Worm (Caenorhabditis elegans) whole organism, L3 larva: Measurements from ENCODE around the gene Y32F6B.9.

Experiments
- R02D3.7 ChIP-seq: fragments of 150-350 bp; optimal IDR thresholded peaks from 2 replicates; lab custom pipeline; 2014; ENCODE audit warnings: missing biosample characterization, missing genetic modification characterization
- ZK546.5 ChIP-seq: sonication (generic microtip); optimal IDR thresholded peaks from 2 replicates; lab custom pipeline; 2017; ENCODE audit warnings: missing biosample characterization, missing genetic modification characterization
- ama-1 ChIP-seq: fragments of 150-350 bp; optimal IDR thresholded peaks from 2 replicates; lab custom pipeline; 2018
- ceh-16 ChIP-seq: sonication (generic microtip); optimal IDR thresholded peaks from 2 replicates; lab custom pipeline; 2017; ENCODE audit warnings: missing biosample characterization, missing genetic modification characterization
- ceh-9 ChIP-seq: sonication (generic microtip); optimal IDR thresholded peaks from 2 replicates; lab custom pipeline; 2018; ENCODE audit warnings: missing biosample characterization, missing genetic modification characterization
- egl-5 ChIP-seq: fragments of 150-350 bp; optimal IDR thresholded peaks from 2 replicates; lab custom pipeline; 2017; ENCODE audit warnings: missing biosample characterization, missing genetic modification reagents, missing genetic modification characterization, inconsistent platforms
- elt-1 ChIP-seq: fragments of 150-350 bp; optimal IDR thresholded peaks from 2 replicates; lab custom pipeline; 2014; ENCODE audit warnings: missing biosample characterization, missing genetic modification characterization
- elt-2 ChIP-seq: sonication (generic microtip); optimal IDR thresholded peaks from 2 replicates; lab custom pipeline; 2016; ENCODE audit warnings: missing genetic modification reagents, mild to moderate bottlenecking, missing genetic modification characterization, missing compliant biosample characterization
- eor-1 ChIP-seq, 2 experiments: fragments of 150-350 bp; optimal IDR thresholded peaks; 2 replicates each; lab custom pipeline; 2014 to 2018; ENCODE audit warnings: missing biosample characterization in 2 of 2, missing genetic modification characterization in 2 of 2
- fkh-10 ChIP-seq: sonication (generic microtip); optimal IDR thresholded peaks from 2 replicates; lab custom pipeline; 2017; ENCODE audit warnings: missing biosample characterization, missing genetic modification reagents, missing genetic modification characterization
- fos-1 ChIP-seq: fragments of 150-350 bp; optimal IDR thresholded peaks from 2 replicates; lab custom pipeline; 2014; ENCODE audit warnings: missing biosample characterization, missing genetic modification characterization
- jun-1 ChIP-seq: fragments of 150-350 bp; optimal IDR thresholded peaks from 2 replicates; lab custom pipeline; 2014; ENCODE audit warnings: missing biosample characterization, missing genetic modification reagents, missing genetic modification characterization
- lin-39 ChIP-seq: fragments of 150-350 bp; optimal IDR thresholded peaks from 2 replicates; lab custom pipeline; 2018; ENCODE audit warnings: missing biosample characterization, missing genetic modification reagents, missing genetic modification characterization
- mdl-1 ChIP-seq: fragments of 150-350 bp; optimal IDR thresholded peaks from 2 replicates; lab custom pipeline; 2014; ENCODE audit warnings: missing biosample characterization, missing genetic modification characterization
- mml-1 ChIP-seq: fragments of 150-350 bp; sonication (generic microtip); optimal IDR thresholded peaks from 3 replicates; lab custom pipeline; 2014; ENCODE audit warnings: missing biosample characterization, missing genetic modification characterization
- nfya-1 ChIP-seq: sonication (generic microtip); optimal IDR thresholded peaks from 2 replicates; lab custom pipeline; 2017; ENCODE audit warnings: missing genetic modification characterization, mild to moderate bottlenecking, missing compliant biosample characterization, antibody characterized with exemption, moderate library complexity; ENCODE audit not compliant: insufficient read depth
- nhr-11 ChIP-seq: fragments of 150-350 bp; optimal IDR thresholded peaks from 2 replicates; lab custom pipeline; 2014; ENCODE audit warnings: missing biosample characterization, missing genetic modification characterization
- nhr-23 ChIP-seq: fragments of 150-350 bp; optimal IDR thresholded peaks from 2 replicates; lab custom pipeline; 2014; ENCODE audit warnings: missing biosample characterization, missing genetic modification reagents, missing genetic modification characterization
- nhr-237 ChIP-seq: fragments of 150-350 bp; optimal IDR thresholded peaks from 2 replicates; lab custom pipeline; 2014; ENCODE audit warnings: missing biosample characterization, missing genetic modification characterization
- nhr-25 ChIP-seq: sonication (generic microtip); optimal IDR thresholded peaks from 2 replicates; lab custom pipeline; 2017; ENCODE audit warnings: missing biosample characterization, missing genetic modification characterization
- nhr-43 ChIP-seq: sonication (generic microtip); optimal IDR thresholded peaks from 2 replicates; lab custom pipeline; 2016; ENCODE audit warnings: mild to moderate bottlenecking, missing genetic modification characterization, missing compliant biosample characterization; ENCODE audit not compliant: poor library complexity, severe bottlenecking
- nhr-67 ChIP-seq: fragments of 150-350 bp; optimal IDR thresholded peaks from 2 replicates; lab custom pipeline; 2014; ENCODE audit warnings: missing biosample characterization, missing genetic modification characterization
- nhr-76 ChIP-seq: fragments of 150-350 bp; sonication (generic microtip); optimal IDR thresholded peaks from 5 replicates; lab custom pipeline; 2014; ENCODE audit warnings: missing biosample characterization, missing genetic modification characterization
- nhr-77 ChIP-seq: fragments of 150-350 bp; optimal IDR thresholded peaks from 2 replicates; lab custom pipeline; 2014; ENCODE audit warnings: missing biosample characterization, missing genetic modification characterization
- pha-4 ChIP-seq: fragments of 150-350 bp; optimal IDR thresholded peaks from 2 replicates; lab custom pipeline; 2014; ENCODE audit warnings: missing biosample characterization, missing genetic modification reagents, missing genetic modification characterization
- pqm-1 ChIP-seq: fragments of 150-350 bp; optimal IDR thresholded peaks from 2 replicates; lab custom pipeline; 2017; ENCODE audit warnings: missing biosample characterization, missing genetic modification characterization, inconsistent platforms
- sea-2 ChIP-seq: fragments of 150-350 bp; sonication (generic microtip); optimal IDR thresholded peaks from 4 replicates; lab custom pipeline; 2014; ENCODE audit warnings: missing biosample characterization, missing genetic modification reagents, missing genetic modification characterization
- skn-1 ChIP-seq: fragments of 150-350 bp; optimal IDR thresholded peaks from 2 replicates; lab custom pipeline; 2014; ENCODE audit warnings: missing biosample characterization, missing genetic modification characterization
- snpc-4 ChIP-seq: fragments of 150-350 bp; optimal IDR thresholded peaks from 2 replicates; lab custom pipeline; 2014; ENCODE audit warnings: missing biosample characterization, missing genetic modification characterization
- tbx-2 ChIP-seq: sonication (generic microtip); optimal IDR thresholded peaks from 2 replicates; lab custom pipeline; 2016; ENCODE audit warnings: mild to moderate bottlenecking, missing genetic modification characterization, missing compliant biosample characterization
- unc-39 ChIP-seq: sonication (generic microtip); optimal IDR thresholded peaks from 4 replicates; lab custom pipeline; 2017; ENCODE audit warnings: missing biosample characterization, missing genetic modification characterization
- unc-62 ChIP-seq: fragments of 150-350 bp; sonication (generic microtip); optimal IDR thresholded peaks from 4 replicates; lab custom pipeline; 2014; ENCODE audit warnings: missing biosample characterization, missing genetic modification reagents, missing genetic modification characterization
- zag-1 ChIP-seq: fragments of 150-350 bp; optimal IDR thresholded peaks from 2 replicates; lab custom pipeline; 2014; ENCODE audit warnings: missing biosample characterization, missing genetic modification characterization
- ztf-11 ChIP-seq: fragments of 150-350 bp; optimal IDR thresholded peaks from 2 replicates; lab custom pipeline; 2014; ENCODE audit warnings: missing biosample characterization, missing genetic modification characterization
- ztf-4 ChIP-seq: fragments of 150-350 bp; optimal IDR thresholded peaks from 2 replicates; lab custom pipeline; 2014; ENCODE audit warnings: missing biosample characterization, missing genetic modification characterization

The Y32F6B.9 gene

DNA sequence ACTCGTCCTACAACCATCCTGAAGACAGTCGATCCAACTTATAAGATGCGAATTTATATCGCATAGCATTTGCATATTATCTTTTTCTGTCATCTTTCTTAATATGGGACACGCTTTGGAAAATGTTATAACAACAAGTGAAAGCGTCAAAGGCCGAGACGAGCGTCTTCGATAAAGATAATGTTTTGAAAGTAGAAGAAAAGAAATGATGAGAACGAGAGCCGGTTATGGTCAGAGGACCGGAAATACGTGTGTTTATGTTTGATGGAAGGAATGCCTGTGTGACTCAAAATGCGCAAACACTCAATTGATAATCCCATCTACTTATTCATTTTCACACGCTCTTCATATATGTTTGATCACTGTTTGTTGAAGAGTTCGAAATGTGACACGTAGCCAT lies 24.5 kb downstream of the Y32F6B.9 start, which contains the start of gene C35A5.11:
Gene C35A5.11 (minus strand): TSS at position 101 of the 400 bp plus-strand sequence.
- TF ChIP-seq unc-62 (no peak), nhr-25 (tag; lab: Kevin White, UChicago) (no peak), elt-1 (tag; lab: Kevin White, UChicago) (no peak), nhr-23 (tag; lab: Kevin White, UChicago) (peak; percentile 45)
- TF ChIP-seq, all 47 proteins: peak for 1

DNA sequence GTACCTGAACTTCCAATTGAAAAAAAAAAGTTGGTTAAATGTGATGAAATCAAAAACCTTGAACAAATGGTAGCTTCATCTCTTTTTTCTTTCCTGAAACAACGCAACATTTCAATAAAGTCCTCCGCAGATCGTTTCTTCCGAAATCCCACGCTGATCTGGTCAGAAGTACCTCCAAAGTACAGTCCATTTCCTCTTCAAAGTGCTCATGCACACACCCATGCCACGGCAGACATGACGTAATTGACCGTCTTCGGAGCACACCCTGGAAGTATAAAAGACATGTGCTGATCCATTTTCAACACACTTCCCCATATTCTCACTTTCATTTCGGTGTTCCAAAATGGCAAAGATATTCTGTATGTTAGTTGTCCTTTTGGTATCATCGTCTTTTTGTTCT lies 25.4 kb downstream of the Y32F6B.9 start, which contains the start of gene C35A5.10:
Gene C35A5.10 (plus strand): TSS at position 301 of the 400 bp plus-strand sequence.
- no peak for TF ChIP-seq mml-1
- no peak for TF ChIP-seq nhr-23 (tag; lab: Kevin White, UChicago)
- no peak for TF ChIP-seq ztf-11 (tag; lab: Kevin White, UChicago)

DNA sequence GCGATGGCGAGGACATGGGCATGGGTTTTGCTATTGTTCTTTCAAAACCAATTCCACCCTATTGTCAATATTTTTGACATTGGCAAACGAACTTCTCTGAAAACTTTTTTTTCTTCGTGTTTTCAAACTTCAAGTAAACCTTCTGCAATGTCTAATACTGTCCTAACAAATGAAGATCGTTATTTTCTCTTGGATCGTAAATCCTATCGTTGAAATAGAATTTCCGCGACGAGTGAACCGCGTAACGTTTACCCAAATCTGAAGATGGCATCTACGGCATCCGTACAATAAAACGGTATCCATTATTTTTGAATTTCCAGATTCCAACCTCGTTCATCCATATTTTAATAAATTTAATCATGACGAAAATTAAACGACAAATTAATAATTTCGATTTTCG lies 27.1 kb downstream of the Y32F6B.9 start, which contains the start of gene C35A5.5:
Gene C35A5.5 (plus strand): TSS at position 301 of the 400 bp plus-strand sequence.
- no peak for TF ChIP-seq pha-4 (tag; lab: Kevin White, UChicago)
- TF ChIP-seq nhr-77 (tag; lab: Kevin White, UChicago): no peak
- no peak for TF ChIP-seq elt-1 (tag; lab: Kevin White, UChicago)
- TF ChIP-seq nhr-23 (tag; lab: Kevin White, UChicago): no peak
- TF ChIP-seq nhr-67 (tag; lab: Kevin White, UChicago): no peak
- TF ChIP-seq nhr-76 (tag; lab: Kevin White, UChicago): no peak
- TF ChIP-seq lin-39 (tag; lab: Kevin White, UChicago): no peak
- TF ChIP-seq ztf-11 (tag; lab: Kevin White, UChicago): no peak
- no peak for TF ChIP-seq elt-2
- no peak for TF ChIP-seq jun-1 (tag; lab: Kevin White, UChicago)
- TF ChIP-seq pqm-1 (tag; lab: Kevin White, UChicago): no peak
- no peak for TF ChIP-seq tbx-2 (tag; lab: Kevin White, UChicago)
- TF ChIP-seq nfya-1 (tag; lab: Kevin White, UChicago): no peak
- no peak for TF ChIP-seq zag-1 (tag; lab: Kevin White, UChicago)

DNA sequence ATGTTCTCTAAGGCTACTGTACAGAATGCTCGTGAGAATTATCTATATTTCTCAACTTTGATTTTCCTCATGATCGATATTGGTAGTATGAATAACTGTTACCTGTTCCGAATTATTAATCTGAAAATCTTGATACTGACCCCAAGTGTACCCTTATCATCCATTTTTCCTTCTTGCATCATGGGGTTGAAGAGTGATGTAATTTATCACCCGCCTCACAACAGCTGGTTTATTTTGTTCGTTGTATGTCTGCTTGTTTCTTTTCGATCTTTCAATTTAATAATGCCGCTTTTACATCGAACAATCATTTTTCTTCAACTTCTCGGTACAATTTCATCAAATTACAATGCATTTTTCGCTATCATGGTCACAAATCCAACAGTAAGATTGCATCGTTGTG lies 30.4 kb downstream of the Y32F6B.9 start, which contains the start of gene C35A5.6:
Gene C35A5.6 (plus strand): TSS at position 283 of the 400 bp plus-strand sequence.
- TF ChIP-seq egl-5 (tag; lab: Kevin White, UChicago) (no peak), snpc-4 (tag; lab: Kevin White, UChicago) (no peak), eor-1 (tag; optimal IDR thresholded peaks at IDR 0.05; lab: Kevin White, UChicago) (no peak), ceh-9 (tag; lab: Kevin White, UChicago) (no peak), sea-2 (GFP tag; lab: Kevin White, UChicago) (no peak), mdl-1 (tag; lab: Kevin White, UChicago) (no peak)

DNA sequence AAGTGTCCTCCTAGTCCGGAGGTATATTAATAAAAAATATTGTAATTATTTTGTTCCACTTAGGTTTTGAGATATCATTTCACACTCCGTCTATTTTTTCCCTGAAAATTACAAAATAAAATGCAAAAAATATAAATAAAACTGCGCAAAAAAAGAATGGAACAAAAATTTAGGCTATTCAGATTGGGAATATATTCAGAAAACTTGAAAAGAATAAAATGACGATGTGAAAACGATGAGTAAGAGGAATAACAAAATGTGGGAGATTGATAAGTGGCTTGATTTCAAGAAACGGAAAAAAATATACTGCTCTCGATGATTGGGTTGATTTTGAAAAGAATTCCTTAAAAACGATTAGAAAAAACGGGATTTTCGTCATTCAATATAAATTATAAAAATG lies 35.8 kb downstream of the Y32F6B.9 start, which contains the start of gene dmsr-8:
Gene dmsr-8 (minus strand): TSS at position 101 of the 400 bp plus-strand sequence.
- TF ChIP-seq R02D3.7 (no peak), nhr-237 (tag; lab: Kevin White, UChicago) (no peak), unc-62 (no peak), unc-39 (tag; lab: Kevin White, UChicago) (no peak), nhr-76 (tag; lab: Kevin White, UChicago) (no peak), nhr-43 (tag; lab: Kevin White, UChicago) (no peak), snpc-4 (tag; lab: Kevin White, UChicago) (no peak), jun-1 (tag; lab: Kevin White, UChicago) (no peak), mdl-1 (tag; lab: Kevin White, UChicago) (no peak), elt-2 (no peak), nhr-77 (tag; lab: Kevin White, UChicago) (no peak), fos-1 (no peak), nfya-1 (tag; lab: Kevin White, UChicago) (no peak)

DNA sequence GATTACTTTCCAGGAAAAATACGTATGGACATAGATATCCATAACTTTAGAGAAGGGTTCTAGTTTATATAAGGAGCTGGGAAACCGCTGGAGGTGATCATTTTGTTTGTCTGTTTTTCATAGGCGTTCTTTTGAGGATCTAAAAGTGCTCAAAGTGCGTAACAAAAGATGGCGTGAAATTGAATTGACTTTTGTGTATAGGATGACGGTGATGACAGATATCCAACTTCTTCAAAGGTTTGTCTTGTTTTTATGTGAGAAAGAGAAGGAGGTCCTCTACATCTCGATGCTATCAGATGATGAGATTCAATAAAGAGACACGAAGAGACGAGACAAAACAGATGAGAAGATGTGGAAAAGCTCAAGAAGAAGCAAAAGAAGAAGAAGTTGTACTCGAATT lies 38.2 kb downstream of the Y32F6B.9 start:
- TF ChIP-seq skn-1 (tag; lab: Kevin White, UChicago): no peak
- no peak for TF ChIP-seq ztf-4
- no peak for TF ChIP-seq ceh-16 (tag; lab: Kevin White, UChicago)
- no peak for TF ChIP-seq ZK546.5
- peak; percentile 53 for TF ChIP-seq fkh-10 (GFP tag; lab: Kevin White, UChicago)
- no peak for TF ChIP-seq nhr-11 (tag; lab: Kevin White, UChicago)
- TF ChIP-seq ama-1 (lab: Kevin White, UChicago): no peak
